Fruit fly (Drosophila melanogaster): ENCODE data around the gene CG1835.

Gene CG1835

DNA sequence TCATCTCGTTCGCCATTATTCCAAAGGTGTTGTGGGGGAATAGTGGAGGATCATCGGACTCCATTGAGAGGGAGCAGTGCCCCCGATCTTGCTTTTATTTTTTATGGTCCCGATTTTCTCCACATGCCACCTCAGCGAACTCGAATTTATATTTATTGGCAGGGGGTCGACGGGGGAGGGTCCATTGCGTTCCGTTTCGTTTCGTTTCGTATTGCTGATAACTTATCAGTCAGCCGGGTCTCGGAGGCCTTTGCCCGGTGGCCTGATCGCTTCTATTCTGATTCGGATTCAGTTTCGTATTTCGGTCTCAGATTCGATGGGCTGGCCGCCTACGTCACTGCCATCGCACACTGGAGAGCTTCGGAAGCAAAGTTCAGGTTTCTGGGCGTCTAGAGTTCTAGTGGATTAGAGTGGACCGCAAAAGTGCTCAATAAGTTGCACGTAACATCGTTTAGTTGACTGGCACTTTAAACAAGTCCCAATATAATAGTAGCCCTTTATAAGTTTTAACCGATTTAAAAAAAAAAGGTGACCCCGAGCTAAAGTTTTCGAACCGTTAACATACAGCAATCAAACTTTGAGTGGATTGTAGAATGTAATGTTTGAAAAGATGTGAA, at the start of gene CG1835:
Gene CG1835 (plus strand): TSS at position 306 of the 617 bp plus-strand sequence.
- TF ChIP-seq Dll (optimal IDR thresholded peaks at IDR 0.05) (no peak), EcR (GFP tag; optimal IDR thresholded peaks at IDR 0.05) (peak in 1 of 2 experiments; percentile 62)

DNA sequence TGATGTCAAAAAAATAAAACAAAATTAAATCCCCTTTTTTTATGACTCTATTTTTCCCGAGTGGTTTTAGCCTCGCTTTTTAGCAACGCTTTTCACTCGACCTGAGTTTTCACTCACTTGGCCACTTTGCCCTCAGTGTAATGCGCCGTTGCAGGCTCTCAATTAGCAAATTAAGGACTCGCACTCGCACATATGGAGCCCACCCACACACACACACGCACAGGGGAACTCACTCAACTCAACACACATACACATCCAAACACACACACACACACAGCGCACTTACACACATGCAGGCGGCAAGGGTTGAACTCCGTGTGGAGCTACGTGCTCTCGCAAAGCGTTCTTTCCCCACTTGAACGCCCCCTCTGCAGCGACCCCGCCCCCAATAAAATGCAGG, 48.7 kb upstream of the CG1835 start:
- TF ChIP-seq psq (optimal IDR thresholded peaks at IDR 0.05) (no peak), pan (optimal IDR thresholded peaks at IDR 0.05) (no peak), Dll (optimal IDR thresholded peaks at IDR 0.05) (no peak), usp (GFP tag; optimal IDR thresholded peaks at IDR 0.05) (no peak), CG8478 (optimal IDR thresholded peaks at IDR 0.05) (no peak), EcR (GFP tag; optimal IDR thresholded peaks at IDR 0.05) (no peak)

DNA sequence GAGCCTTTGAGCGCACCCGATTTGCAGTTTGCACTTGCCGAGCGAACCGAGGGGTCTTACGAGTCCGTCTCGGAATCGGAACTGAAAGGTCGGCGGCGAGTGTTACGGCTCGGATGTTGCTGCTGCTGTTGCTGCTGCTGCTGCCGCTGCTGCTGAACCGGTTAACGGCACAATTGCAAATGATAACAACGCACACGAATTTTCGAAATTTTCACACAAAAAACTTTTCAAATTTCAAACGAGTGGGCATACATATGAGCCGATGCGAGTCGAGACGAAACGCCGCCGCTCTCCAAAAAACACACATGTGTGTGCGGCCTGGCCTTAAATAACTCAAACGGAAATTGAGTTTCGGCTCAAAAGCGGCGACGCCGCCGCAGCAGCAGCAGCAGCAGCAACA, 38.0 kb upstream of the CG1835 start, which contains the start of gene RunxA:
Gene RunxA (minus strand): TSS at position 101 of the 400 bp plus-strand sequence.
- TF ChIP-seq EcR (GFP tag; optimal IDR thresholded peaks at IDR 0.05) (no peak), CG8478 (optimal IDR thresholded peaks at IDR 0.05) (no peak)

DNA sequence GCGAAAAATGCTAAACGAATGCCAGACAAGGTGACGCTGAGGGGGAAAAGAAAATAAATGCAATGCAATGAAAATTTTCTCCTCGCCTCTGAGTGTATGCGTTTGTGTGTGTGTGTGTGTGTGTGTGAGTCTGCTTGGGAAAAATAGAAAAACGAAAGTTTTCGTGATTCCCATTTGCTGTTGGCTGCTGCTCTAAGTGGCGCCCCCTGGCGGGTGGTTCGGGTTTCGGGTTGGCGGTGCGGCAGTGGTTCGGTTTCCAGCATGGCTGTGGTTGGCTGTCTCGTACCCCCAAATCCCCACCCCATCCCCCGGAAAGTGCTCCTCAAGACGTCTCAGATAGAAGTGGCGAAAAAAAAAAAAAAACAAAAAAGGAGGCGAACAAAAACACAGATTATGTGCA, 32.4 kb upstream of the CG1835 start:
- no peak for TF ChIP-seq usp (GFP tag; optimal IDR thresholded peaks at IDR 0.05)
- TF ChIP-seq psq (optimal IDR thresholded peaks at IDR 0.05): no peak
- no peak for TF ChIP-seq EcR (GFP tag; optimal IDR thresholded peaks at IDR 0.05)
- TF ChIP-seq pan (optimal IDR thresholded peaks at IDR 0.05): no peak
- TF ChIP-seq CG8478 (optimal IDR thresholded peaks at IDR 0.05): no peak
- no peak for TF ChIP-seq Dll (optimal IDR thresholded peaks at IDR 0.05)

DNA sequence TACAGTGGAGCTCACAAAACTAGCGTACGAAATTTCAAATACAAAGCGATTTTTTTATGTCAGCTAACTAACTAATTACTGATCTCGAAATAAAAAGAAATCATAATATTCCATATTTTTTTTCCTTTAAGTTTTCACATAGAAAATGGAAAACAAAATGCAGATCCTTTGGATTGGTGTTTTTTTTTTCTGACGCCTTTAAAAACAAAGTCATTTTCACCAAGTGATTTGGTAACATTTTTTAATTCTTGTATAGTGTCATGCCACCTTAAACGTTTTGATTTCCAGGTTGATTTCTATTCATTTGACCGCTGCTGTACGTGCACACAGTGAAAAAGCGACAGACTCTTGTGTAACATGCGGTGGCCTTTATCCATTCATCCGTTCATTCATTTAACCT, 30.6 kb upstream of the CG1835 start:
- TF ChIP-seq usp (GFP tag; optimal IDR thresholded peaks at IDR 0.05) (no peak), pan (optimal IDR thresholded peaks at IDR 0.05) (no peak), CG8478 (optimal IDR thresholded peaks at IDR 0.05) (no peak), Dll (optimal IDR thresholded peaks at IDR 0.05) (no peak), EcR (GFP tag; optimal IDR thresholded peaks at IDR 0.05) (no peak), psq (optimal IDR thresholded peaks at IDR 0.05) (no peak)

DNA sequence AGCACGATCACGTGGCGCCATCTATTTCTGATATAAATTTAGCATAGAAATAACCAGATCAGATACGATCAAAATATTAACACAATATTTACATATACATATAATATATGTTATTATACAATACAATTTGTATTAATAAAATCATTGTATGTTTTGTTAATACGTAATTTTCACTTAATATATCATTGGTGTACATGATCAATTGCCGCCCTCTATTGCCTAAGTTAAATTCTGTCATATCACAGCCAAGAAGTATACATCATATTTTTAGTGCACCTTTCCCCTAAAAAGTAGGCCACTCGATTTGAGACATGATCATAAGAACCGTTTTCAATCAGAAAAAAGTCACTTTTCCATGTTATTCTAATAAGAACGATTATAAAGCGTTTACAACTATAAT, 29.6 kb upstream of the CG1835 start:
- TF ChIP-seq CG8478 (optimal IDR thresholded peaks at IDR 0.05) (no peak), Dll (optimal IDR thresholded peaks at IDR 0.05) (no peak), EcR (GFP tag; optimal IDR thresholded peaks at IDR 0.05) (no peak), usp (GFP tag; optimal IDR thresholded peaks at IDR 0.05) (no peak), psq (optimal IDR thresholded peaks at IDR 0.05) (no peak), pan (optimal IDR thresholded peaks at IDR 0.05) (no peak)

DNA sequence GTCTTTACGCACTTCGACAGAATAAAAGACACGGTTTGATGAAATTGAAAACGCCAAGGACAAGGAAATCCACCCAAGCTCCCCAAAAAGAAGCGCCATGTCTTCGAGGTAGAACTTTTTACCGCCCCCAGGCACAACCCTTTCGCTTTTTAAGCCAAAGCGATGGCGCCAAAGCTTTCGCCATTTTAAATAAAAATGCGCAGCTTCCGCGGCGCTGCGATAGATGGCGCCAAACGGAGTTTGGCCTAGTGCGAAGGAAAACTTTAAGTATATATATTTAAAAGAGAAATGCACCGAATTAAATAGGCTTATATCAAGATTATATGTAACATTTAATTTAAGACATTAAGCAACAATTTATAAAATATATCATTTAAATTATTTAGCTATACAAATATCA, 25.0 kb upstream of the CG1835 start:
- no peak for TF ChIP-seq psq (optimal IDR thresholded peaks at IDR 0.05)
- TF ChIP-seq usp (GFP tag; optimal IDR thresholded peaks at IDR 0.05): no peak
- no peak for TF ChIP-seq CG8478 (optimal IDR thresholded peaks at IDR 0.05)
- no peak for TF ChIP-seq EcR (GFP tag; optimal IDR thresholded peaks at IDR 0.05)
- no peak for TF ChIP-seq Dll (optimal IDR thresholded peaks at IDR 0.05)

DNA sequence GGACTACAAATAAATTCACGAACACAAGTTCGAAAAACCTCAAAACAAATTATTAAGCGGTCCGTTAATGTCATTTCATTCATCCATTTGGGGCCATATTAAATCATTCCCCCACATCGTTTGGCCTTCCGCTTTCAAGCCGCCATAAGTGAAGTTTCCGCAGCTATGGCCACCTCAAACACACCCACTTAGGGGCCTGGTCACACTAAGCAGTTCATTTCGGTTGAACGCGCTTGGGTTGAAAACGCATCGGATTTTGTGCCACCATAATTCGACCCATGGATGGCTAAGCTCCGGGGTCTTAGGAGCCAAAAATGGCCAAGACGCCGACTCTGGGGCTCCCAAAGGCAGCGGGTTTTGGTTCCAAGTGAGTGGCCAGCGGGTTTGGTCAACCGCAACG, 23.7 kb upstream of the CG1835 start:
- no peak for TF ChIP-seq Dll (optimal IDR thresholded peaks at IDR 0.05)

DNA sequence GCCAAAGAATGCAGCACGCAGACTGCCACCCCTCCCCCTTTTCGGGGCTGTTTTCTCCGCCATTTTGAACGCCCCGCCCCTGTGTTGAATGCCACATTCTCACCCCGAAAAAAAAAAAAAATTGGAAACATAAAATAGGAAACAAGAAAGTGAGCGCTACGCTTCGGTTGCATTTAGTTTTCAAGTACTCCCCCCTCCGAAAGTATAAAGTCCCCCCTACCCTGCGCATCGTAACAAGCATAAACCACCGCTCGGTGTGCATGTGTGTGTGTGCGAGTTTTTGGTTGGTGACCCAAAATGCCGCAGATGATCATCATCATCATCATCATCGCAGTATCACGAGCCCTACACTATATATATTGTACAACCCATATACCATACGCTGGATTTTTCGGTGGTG, 18.3 kb upstream of the CG1835 start:
- no peak for TF ChIP-seq psq (optimal IDR thresholded peaks at IDR 0.05)
- no peak for TF ChIP-seq Dll (optimal IDR thresholded peaks at IDR 0.05)
- no peak for TF ChIP-seq CG8478 (optimal IDR thresholded peaks at IDR 0.05)
- no peak for TF ChIP-seq EcR (GFP tag; optimal IDR thresholded peaks at IDR 0.05)
- TF ChIP-seq usp (GFP tag; optimal IDR thresholded peaks at IDR 0.05): no peak
- no peak for TF ChIP-seq pan (optimal IDR thresholded peaks at IDR 0.05)

DNA sequence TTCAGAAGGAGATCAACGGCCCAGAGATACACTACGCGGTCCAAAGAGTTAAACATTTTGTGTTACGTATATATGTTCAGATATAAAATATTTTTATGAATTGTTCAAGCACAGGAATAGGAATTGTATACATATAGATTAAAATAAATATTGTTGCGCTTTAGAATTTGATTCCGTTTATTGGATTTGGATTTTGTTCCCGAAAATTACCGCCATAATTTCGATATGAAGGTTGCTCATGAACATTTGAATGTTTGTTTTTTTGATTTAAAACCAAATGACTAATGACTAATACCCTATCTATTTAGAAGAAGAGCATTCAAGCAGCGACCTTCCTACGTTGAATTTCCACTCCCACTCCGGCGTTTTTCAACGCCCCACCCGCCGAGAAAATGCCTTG, 17.8 kb upstream of the CG1835 start:
- TF ChIP-seq Dll (optimal IDR thresholded peaks at IDR 0.05): no peak
- TF ChIP-seq usp (GFP tag; optimal IDR thresholded peaks at IDR 0.05): no peak
- TF ChIP-seq CG8478 (optimal IDR thresholded peaks at IDR 0.05): no peak
- TF ChIP-seq EcR (GFP tag; optimal IDR thresholded peaks at IDR 0.05): no peak
- TF ChIP-seq pan (optimal IDR thresholded peaks at IDR 0.05): no peak

DNA sequence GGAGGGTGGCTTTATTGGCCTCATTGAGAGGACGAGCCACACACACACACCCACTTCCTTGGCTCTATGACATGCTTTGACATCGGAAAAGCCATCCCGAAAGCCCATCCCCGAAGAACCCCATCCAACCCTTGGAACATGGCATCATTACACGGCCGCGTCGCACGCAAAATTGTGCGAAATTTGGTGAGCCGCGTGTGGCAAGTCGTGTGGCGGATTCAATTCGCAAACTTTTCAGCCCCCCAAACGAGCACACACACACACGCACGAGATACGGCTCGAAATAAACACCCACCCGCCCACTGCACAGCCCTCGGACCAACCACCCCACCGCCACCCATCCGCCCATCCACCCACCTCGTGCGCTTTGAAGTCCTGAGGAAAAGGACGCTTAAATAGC, 15.5 kb upstream of the CG1835 start:
- TF ChIP-seq usp (GFP tag; optimal IDR thresholded peaks at IDR 0.05) (no peak), psq (optimal IDR thresholded peaks at IDR 0.05) (no peak), EcR (GFP tag; optimal IDR thresholded peaks at IDR 0.05) (no peak), Dll (optimal IDR thresholded peaks at IDR 0.05) (no peak), CG8478 (optimal IDR thresholded peaks at IDR 0.05) (no peak), pan (optimal IDR thresholded peaks at IDR 0.05) (no peak)

DNA sequence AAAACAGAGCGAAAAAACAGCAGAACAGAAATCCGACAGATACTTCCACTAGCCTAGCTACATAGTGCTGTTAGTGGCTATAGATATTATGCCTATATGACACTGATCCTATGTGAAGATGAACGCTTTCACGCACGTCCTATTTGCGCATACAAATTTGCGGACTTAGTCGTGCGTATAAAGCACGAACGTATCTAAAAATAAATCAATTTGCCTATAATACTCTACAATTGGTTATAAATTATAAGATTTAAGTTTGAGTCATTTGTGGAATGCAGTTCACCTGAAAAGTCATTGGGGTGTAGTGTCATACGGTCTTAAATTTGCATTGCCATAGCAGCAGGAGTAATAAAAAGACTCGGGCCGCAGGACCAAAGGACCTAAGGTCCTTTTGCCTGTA, 9.4 kb upstream of the CG1835 start:
- TF ChIP-seq Dll (optimal IDR thresholded peaks at IDR 0.05): no peak
- TF ChIP-seq EcR (GFP tag; optimal IDR thresholded peaks at IDR 0.05): no peak

DNA sequence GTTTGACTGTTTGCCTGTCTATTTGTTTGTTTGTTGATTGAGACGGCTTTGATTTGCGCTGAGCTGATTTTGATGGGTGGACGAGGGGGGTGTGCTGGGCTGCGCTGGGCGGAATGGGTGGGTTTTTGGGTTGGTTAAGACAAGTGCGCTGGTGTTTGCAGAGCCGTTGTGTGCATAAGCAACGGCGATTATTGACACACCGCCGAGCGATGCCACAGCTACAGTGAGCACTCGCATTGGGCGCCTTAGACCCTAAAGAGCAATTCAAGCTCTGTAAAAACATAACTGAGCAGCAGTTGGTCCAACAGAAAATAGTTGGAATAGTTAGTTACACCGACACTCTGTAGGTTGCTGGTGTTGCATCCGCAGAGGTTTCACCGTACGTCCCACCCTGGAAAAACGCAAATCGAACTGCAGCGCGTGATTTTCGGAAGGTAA, 6.7 kb upstream of the CG1835 start:
- TF ChIP-seq EcR (GFP tag; optimal IDR thresholded peaks at IDR 0.05): no peak
- no peak for TF ChIP-seq usp (GFP tag; optimal IDR thresholded peaks at IDR 0.05)
- TF ChIP-seq Dll (optimal IDR thresholded peaks at IDR 0.05): no peak
- no peak for TF ChIP-seq pan (optimal IDR thresholded peaks at IDR 0.05)
- no peak for TF ChIP-seq psq (optimal IDR thresholded peaks at IDR 0.05)
- TF ChIP-seq CG8478 (optimal IDR thresholded peaks at IDR 0.05): no peak
